Fruit fly (Drosophila melanogaster): ENCODE results near the gene twit.
A peak's percentile ranks its signal among the peaks of the same experiment; 100 is the strongest.

twit gene

dm6 chr2L:20883097-20883496 is 30.7 kb downstream of the twit start:
- TF ChIP-seq slou (GFP tag; optimal IDR thresholded peaks at IDR 0.05) (no peak), CG10366 (GFP tag; IDR thresholded peaks at IDR 0.05) (no peak), Fer1 (GFP tag; optimal IDR thresholded peaks at IDR 0.05) (no peak), dysf (GFP tag; IDR thresholded peaks at IDR 0.05) (no peak), Gsc (GFP tag; IDR thresholded peaks at IDR 0.05) (no peak), fd3F (GFP tag; optimal IDR thresholded peaks at IDR 0.05) (no peak), oc (tag; optimal IDR thresholded peaks at IDR 0.05) (no peak), CG18262 (tag; optimal IDR thresholded peaks at IDR 0.05) (no peak), dm (GFP tag; optimal IDR thresholded peaks at IDR 0.05) (no peak), CG30020 (tag; optimal IDR thresholded peaks at IDR 0.05) (no peak), Six4 (GFP tag; optimal IDR thresholded peaks at IDR 0.05) (no peak), zf30C (GFP tag; optimal IDR thresholded peaks at IDR 0.05) (no peak), Eip74EF (GFP tag; optimal IDR thresholded peaks at IDR 0.05) (no peak), CG1832 (GFP tag; optimal IDR thresholded peaks at IDR 0.05) (no peak), disco-r (GFP tag; optimal IDR thresholded peaks at IDR 0.05) (no peak), CG6683 (GFP tag; optimal IDR thresholded peaks at IDR 0.05) (no peak), tio (GFP tag; optimal IDR thresholded peaks at IDR 0.05) (no peak), vfl (GFP tag; optimal IDR thresholded peaks at IDR 0.05) (no peak), crol (GFP tag; IDR thresholded peaks at IDR 0.05) (no peak)

- TF ChIP-seq Hey (tag; optimal IDR thresholded peaks at IDR 0.05): peak; percentile 28
- TF ChIP-seq sc (optimal IDR thresholded peaks at IDR 0.05): no peak
- TF ChIP-seq sc (GFP tag; optimal IDR thresholded peaks at IDR 0.05): no peak
- TF ChIP-seq Dad (GFP tag; optimal IDR thresholded peaks at IDR 0.05): no peak
- TF ChIP-seq Adf1 (GFP tag; IDR thresholded peaks at IDR 0.05): no peak; the same call in 1 of the 2 replicates
- no peak for TF ChIP-seq Oaz (GFP tag; IDR thresholded peaks at IDR 0.05)
- no peak for TF ChIP-seq slbo (GFP tag; IDR thresholded peaks at IDR 0.05)
- TF ChIP-seq salm (tag; optimal IDR thresholded peaks at IDR 0.05): no peak
- no peak for TF ChIP-seq CkIIα-i1 (GFP tag; IDR thresholded peaks at IDR 0.05)
- TF ChIP-seq Ets65A (GFP tag): peak; percentile 41
- TF ChIP-seq CG10543 (GFP tag; optimal IDR thresholded peaks at IDR 0.05): peak; percentile 32
- no peak for TF ChIP-seq E2f2 (GFP tag; IDR thresholded peaks at IDR 0.05)
- no peak for TF ChIP-seq CG11398 (GFP tag; optimal IDR thresholded peaks at IDR 0.05)
- TF ChIP-seq B-H1 (GFP tag; IDR thresholded peaks at IDR 0.05): no peak
- TF ChIP-seq en (GFP tag; optimal IDR thresholded peaks at IDR 0.05): no peak
- TF ChIP-seq CG34376 (GFP tag; optimal IDR thresholded peaks at IDR 0.05): peak; percentile 89
- TF ChIP-seq ftz-f1 (GFP tag; optimal IDR thresholded peaks at IDR 0.05): no peak
- TF ChIP-seq Bgb (GFP tag; IDR thresholded peaks at IDR 0.05; ENCODE audit: partially characterized antibody): no peak
- no peak for TF ChIP-seq NC2α (GFP tag; optimal IDR thresholded peaks at IDR 0.05)
- peak; percentile 25 for TF ChIP-seq B-H2 (GFP tag; optimal IDR thresholded peaks at IDR 0.05)
- TF ChIP-seq CG14441 (GFP tag; IDR thresholded peaks at IDR 0.05): no peak
- TF ChIP-seq GATAe (GFP tag; conservative IDR thresholded peaks at IDR 0.05): peak; percentile 68
- peak; percentile 98 for TF ChIP-seq exex (tag; optimal IDR thresholded peaks at IDR 0.05)
- TF ChIP-seq CG15269 (tag; optimal IDR thresholded peaks at IDR 0.05): peak; percentile 0
- TF ChIP-seq CG3407 (GFP tag; optimal IDR thresholded peaks at IDR 0.05): no peak
- TF ChIP-seq CG7556 (GFP tag; optimal IDR thresholded peaks at IDR 0.05): no peak
- TF ChIP-seq hth (optimal IDR thresholded peaks at IDR 0.05): no peak
- TF ChIP-seq Nf-YA (GFP tag; IDR thresholded peaks at IDR 0.05): no peak
- no peak for TF ChIP-seq eve (GFP tag; optimal IDR thresholded peaks at IDR 0.05)
- TF ChIP-seq fd96Cb (tag; optimal IDR thresholded peaks at IDR 0.05): no peak
- TF ChIP-seq Fer1 (GFP tag; optimal IDR thresholded peaks at IDR 0.05): peak; percentile 17
- peak; percentile 21 for TF ChIP-seq CG2678 (tag; optimal IDR thresholded peaks at IDR 0.05)
- TF ChIP-seq twi (tag; optimal IDR thresholded peaks at IDR 0.05): no peak
- TF ChIP-seq Nf-YC (tag; optimal IDR thresholded peaks at IDR 0.05): no peak
These were observed 31.3 kb downstream of the twit start for dm6 chr2L:20883624-20884220.

Data from whole organism, embryonic.